Worm (Caenorhabditis elegans) whole organism, midembryonic: ENCODE measurements around the gene srh-219.

Experiments
- T22C8.4 ChIP-seq: fragments of 200-800 bp; sonication (Bioruptor generic); IDR thresholded peaks from 2 replicates; pipeline ENCODE4 v1.3.6; 2022; ENCODE audit warnings: missing genetic modification characterization, missing compliant biosample characterization
- flt-1 ChIP-seq: fragments of 200-800 bp; sonication (Bioruptor generic); IDR thresholded peaks from 2 replicates; pipeline ENCODE4 v1.3.6; 2022; ENCODE audit warnings: missing genetic modification characterization, missing compliant biosample characterization
- klf-2 ChIP-seq: fragments of 200-800 bp; sonication (Bioruptor generic); conservative IDR thresholded peaks from 2 replicates; pipeline ENCODE4 v1.3.6; 2022; ENCODE audit warnings: missing genetic modification reagents, missing genetic modification characterization, missing compliant biosample characterization
- med-1 ChIP-seq: sonication (generic microtip); optimal IDR thresholded peaks from 2 replicates; lab custom pipeline; 2017; ENCODE audit warnings: missing genetic modification characterization, mild to moderate bottlenecking, missing compliant biosample characterization, antibody characterized with exemption, missing genetic modification reagents; ENCODE audit not compliant: insufficient read depth
- ref-1 ChIP-seq: fragments of 200-800 bp; sonication (Bioruptor generic); conservative IDR thresholded peaks from 2 replicates; pipeline ENCODE4 v1.3.6; 2022; ENCODE audit warnings: missing genetic modification reagents, missing genetic modification characterization, missing compliant biosample characterization
- ztf-23 ChIP-seq: fragments of 200-800 bp; sonication (Bioruptor generic); IDR thresholded peaks from 2 replicates; pipeline ENCODE4 v1.3.6; 2022; ENCODE audit warnings: missing genetic modification reagents, missing genetic modification characterization, missing compliant biosample characterization
- ztf-29 ChIP-seq: fragments of 200-800 bp; sonication (Bioruptor generic); IDR thresholded peaks from 2 replicates; pipeline ENCODE4 v1.3.6; 2022; ENCODE audit warnings: missing genetic modification reagents, missing genetic modification characterization, missing compliant biosample characterization

ce11 chrV:15493680-15494079 is 1.6 kb upstream of the srh-219 start, which contains the start of gene srh-218:
- TF ChIP-seq T22C8.4 (GFP tag; lab: Robert Waterston, UW) (no peak), klf-2 (no peak), ztf-29 (GFP tag; lab: Robert Waterston, UW) (no peak), ztf-23 (GFP tag; lab: Robert Waterston, UW) (no peak), med-1 (GFP tag; lab: Kevin White, UChicago) (no peak), ref-1 (GFP tag; lab: Robert Waterston, UW) (no peak), flt-1 (GFP tag; lab: Robert Waterston, UW) (no peak)
